Fruit fly (Drosophila melanogaster): Measurements from ENCODE around the gene Keap1.
A peak's percentile ranks its signal among the peaks of the same experiment; 100 is the strongest.

Gene Keap1

dm6 chr3R:17080666-17081358 is 1.1 kb upstream of the Keap1 start:
- TF ChIP-seq EcR (GFP tag; optimal IDR thresholded peaks at IDR 0.05) (peak; percentile 92), CG9948 (tag; optimal IDR thresholded peaks at IDR 0.05) (peak; percentile 97), Ets98B (GFP tag; IDR thresholded peaks at IDR 0.05) (peak; percentile 94), CG10348 (GFP tag; IDR thresholded peaks at IDR 0.05) (peak; percentile 74), Pif1A (GFP tag; optimal IDR thresholded peaks at IDR 0.05) (peak; percentile 98), CG8159 (tag; optimal IDR thresholded peaks at IDR 0.05) (peak; percentile 98), D1 (tag; optimal IDR thresholded peaks at IDR 0.05) (peak; percentile 99), CG32121 (GFP tag; IDR thresholded peaks at IDR 0.05) (peak; percentile 96), Pif1B (GFP tag; optimal IDR thresholded peaks at IDR 0.05) (peak; percentile 95), rn (GFP tag; IDR thresholded peaks at IDR 0.05) (peak; percentile 92), gl (tag; optimal IDR thresholded peaks at IDR 0.05) (peak; percentile 89), CG12605 (GFP tag; IDR thresholded peaks at IDR 0.05) (peak; percentile 90), Snoo (tag; optimal IDR thresholded peaks at IDR 0.05) (peak; percentile 97), CG15710 (tag; optimal IDR thresholded peaks at IDR 0.05) (peak; percentile 97), CG8301 (tag; optimal IDR thresholded peaks at IDR 0.05) (peak; percentile 98), CG34367 (tag; optimal IDR thresholded peaks at IDR 0.05) (peak; percentile 96), CG17806 (tag; optimal IDR thresholded peaks at IDR 0.05) (peak; percentile 97), fd96Ca (GFP tag; IDR thresholded peaks at IDR 0.05) (peak; percentile 88), CG4496 (GFP tag; IDR thresholded peaks at IDR 0.05) (peak; percentile 96), CG14655 (GFP tag; optimal IDR thresholded peaks at IDR 0.05) (peak; percentile 99), CG13204 (GFP tag; optimal IDR thresholded peaks at IDR 0.05) (peak; percentile 94)

- no peak for TF ChIP-seq CG14655 (GFP tag; optimal IDR thresholded peaks at IDR 0.05)
- TF ChIP-seq D1 (tag; optimal IDR thresholded peaks at IDR 0.05) = peak; percentile 57
- TF ChIP-seq gl (tag; optimal IDR thresholded peaks at IDR 0.05) = peak; percentile 65
- TF ChIP-seq CG34367 (tag; optimal IDR thresholded peaks at IDR 0.05) = no peak
- TF ChIP-seq CG32121 (GFP tag; IDR thresholded peaks at IDR 0.05) = no peak
- no peak for TF ChIP-seq CG15710 (tag; optimal IDR thresholded peaks at IDR 0.05)
- peak; percentile 8 for TF ChIP-seq Pif1A (GFP tag; optimal IDR thresholded peaks at IDR 0.05)
- TF ChIP-seq CG12605 (GFP tag; IDR thresholded peaks at IDR 0.05) = peak; percentile 36; the same call in 1 of the 2 replicates
- TF ChIP-seq Ets98B (GFP tag; IDR thresholded peaks at IDR 0.05) = peak; percentile 12; the same call in 1 of the 2 replicates
- TF ChIP-seq CG8301 (tag; optimal IDR thresholded peaks at IDR 0.05) = no peak
- peak; percentile 96 for TF ChIP-seq EcR (GFP tag; optimal IDR thresholded peaks at IDR 0.05)
- TF ChIP-seq CG17806 (tag; optimal IDR thresholded peaks at IDR 0.05) = no peak
- peak; percentile 8 for TF ChIP-seq CG13204 (GFP tag; optimal IDR thresholded peaks at IDR 0.05)
- no peak for TF ChIP-seq CG9948 (tag; optimal IDR thresholded peaks at IDR 0.05)
- no peak for TF ChIP-seq Snoo (tag; optimal IDR thresholded peaks at IDR 0.05)
- peak; percentile 21 for TF ChIP-seq Pif1B (GFP tag; optimal IDR thresholded peaks at IDR 0.05)
- TF ChIP-seq fd96Ca (GFP tag; IDR thresholded peaks at IDR 0.05) = no peak
- TF ChIP-seq CG10348 (GFP tag; IDR thresholded peaks at IDR 0.05) = no peak
- TF ChIP-seq CG4496 (GFP tag; IDR thresholded peaks at IDR 0.05) = peak; percentile 44; the same call in 1 of the 3 replicates
- no peak for TF ChIP-seq CG8159 (tag; optimal IDR thresholded peaks at IDR 0.05)
- TF ChIP-seq rn (GFP tag; IDR thresholded peaks at IDR 0.05) = no peak
Measured at dm6 chr3R:17078961-17079858, 535 bp downstream of the Keap1 start.

dm6 chr3R:17077968-17078417 is 1.8 kb downstream of the Keap1 start:
- TF ChIP-seq CG32121 (GFP tag; IDR thresholded peaks at IDR 0.05) = 0 out of 2 replicates have a peak, but pooled peaks have one; percentile 15
- TF ChIP-seq CG34367 (tag; optimal IDR thresholded peaks at IDR 0.05) = no peak
- no peak for TF ChIP-seq CG17806 (tag; optimal IDR thresholded peaks at IDR 0.05)
- peak; percentile 23; the same call in 1 of the 2 replicates for TF ChIP-seq Ets98B (GFP tag; IDR thresholded peaks at IDR 0.05)
- TF ChIP-seq D1 (tag; optimal IDR thresholded peaks at IDR 0.05) = no peak
- TF ChIP-seq CG13204 (GFP tag; optimal IDR thresholded peaks at IDR 0.05) = no peak
- no peak for TF ChIP-seq CG10348 (GFP tag; IDR thresholded peaks at IDR 0.05)
- TF ChIP-seq CG12605 (GFP tag; IDR thresholded peaks at IDR 0.05) = peak; percentile 52
- peak; percentile 51; the same call in 1 of the 3 replicates for TF ChIP-seq CG4496 (GFP tag; IDR thresholded peaks at IDR 0.05)
- peak; percentile 33; the same call in 1 of the 3 replicates for TF ChIP-seq fd96Ca (GFP tag; IDR thresholded peaks at IDR 0.05)
- TF ChIP-seq EcR (GFP tag; optimal IDR thresholded peaks at IDR 0.05) = peak; percentile 88
- no peak for TF ChIP-seq Pif1A (GFP tag; optimal IDR thresholded peaks at IDR 0.05)
- no peak for TF ChIP-seq CG8301 (tag; optimal IDR thresholded peaks at IDR 0.05)

dm6 chr3R:17072526-17073114 is 7.1 kb downstream of the Keap1 start, which contains the start of the genes Ns1 and mRpS11:
Gene Ns1, minus strand, starts transcription at chr3R:17072675.
Gene mRpS11, plus strand, starts transcription at chr3R:17072732.
- TF ChIP-seq gl (tag; optimal IDR thresholded peaks at IDR 0.05) (no peak), CG34367 (tag; optimal IDR thresholded peaks at IDR 0.05) (no peak), CG15710 (tag; optimal IDR thresholded peaks at IDR 0.05) (no peak), CG14655 (GFP tag; optimal IDR thresholded peaks at IDR 0.05) (no peak), CG12605 (GFP tag; IDR thresholded peaks at IDR 0.05) (peak; percentile 71; the same call in 1 of the 2 replicates), CG4496 (GFP tag; IDR thresholded peaks at IDR 0.05) (no peak; the same call in 2 of the 3 replicates), D1 (tag; optimal IDR thresholded peaks at IDR 0.05) (no peak), fd96Ca (GFP tag; IDR thresholded peaks at IDR 0.05) (no peak), CG8159 (tag; optimal IDR thresholded peaks at IDR 0.05) (no peak), Pif1B (GFP tag; optimal IDR thresholded peaks at IDR 0.05) (no peak), CG17806 (tag; optimal IDR thresholded peaks at IDR 0.05) (no peak), Snoo (tag; optimal IDR thresholded peaks at IDR 0.05) (peak; percentile 19), CG8301 (tag; optimal IDR thresholded peaks at IDR 0.05) (no peak), CG9948 (tag; optimal IDR thresholded peaks at IDR 0.05) (no peak)
